Fruit fly (Drosophila melanogaster) whole organism: ENCODE measurements around the gene CG1632.

Experiments
- Dll ChIP-seq: fragments of >200 bp; optimal IDR thresholded peaks from 2 replicates; lab custom pipeline; 2017
- EcR ChIP-seq, 2 experiments: fragments of >200 bp; optimal IDR thresholded peaks; 2 replicates each; lab custom pipeline; 2017; ENCODE audit warnings: missing biosample characterization in 2 of 2, missing genetic modification characterization in 2 of 2, missing genetic modification reagents in 2 of 2

DNA sequence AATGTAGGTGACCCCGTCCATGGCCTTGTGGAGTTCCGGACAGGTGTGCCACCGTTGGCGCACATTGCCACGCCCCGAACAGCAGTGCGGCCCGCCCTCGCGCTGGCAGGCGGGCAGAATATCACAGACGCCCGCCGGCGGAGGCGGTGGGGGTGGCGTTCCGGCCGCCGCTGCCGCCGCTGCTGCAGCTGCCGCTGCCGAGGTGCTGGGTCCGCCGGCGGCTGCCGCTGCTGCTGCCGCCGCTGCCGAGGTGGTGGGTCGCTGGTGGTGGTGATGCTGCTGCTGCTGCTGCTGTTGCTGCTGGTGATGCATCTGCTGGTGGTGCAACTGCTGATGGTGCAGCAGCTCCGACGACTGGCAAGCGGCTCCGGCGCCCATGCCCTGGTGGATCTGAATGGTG lies 32.6 kb downstream of the CG1632 start:
- TF ChIP-seq EcR (GFP tag; optimal IDR thresholded peaks at IDR 0.05; lab: Kevin White, UChicago) (no peak), Dll (lab: Kevin White, UChicago) (no peak)
